Worm (Caenorhabditis elegans) whole organism, L1 larva: ENCODE results near the gene prx-19.

ENCODE experiments used
- C34B4.2 ChIP-seq: sonication (generic microtip); optimal IDR thresholded peaks from 2 replicates; lab custom pipeline; 2017; ENCODE audit warnings: mild to moderate bottlenecking, missing genetic modification characterization, missing compliant biosample characterization
- F16B12.6 ChIP-seq: fragments of 150-350 bp; optimal IDR thresholded peaks from 2 replicates; lab custom pipeline; 2014; ENCODE audit warnings: missing biosample characterization, missing genetic modification characterization
- alr-1 ChIP-seq: fragments of 200-800 bp; sonication (Bioruptor generic); optimal IDR thresholded peaks from 2 replicates; lab custom pipeline; 2018; ENCODE audit warnings: borderline replicate concordance, mild to moderate bottlenecking, missing genetic modification characterization, missing compliant biosample characterization
- ama-1 ChIP-seq: fragments of 150-350 bp; optimal IDR thresholded peaks from 2 replicates; lab custom pipeline; 2014
- blmp-1 ChIP-seq: fragments of 150-350 bp; optimal IDR thresholded peaks from 2 replicates; lab custom pipeline; 2014; ENCODE audit warnings: missing biosample characterization, missing genetic modification characterization
- ceh-63 ChIP-seq: fragments of 200-800 bp; sonication (Bioruptor generic); optimal IDR thresholded peaks from 2 replicates; lab custom pipeline; 2018; ENCODE audit warnings: mild to moderate bottlenecking, missing genetic modification characterization, missing compliant biosample characterization
- ceh-82 ChIP-seq, 3 experiments: fragments of 150-350 bp in 1 of 3; sonication (generic microtip) in 2 of 3; optimal IDR thresholded peaks; 2 replicates each; lab custom pipeline; 2014 to 2017; ENCODE audit warnings: missing biosample characterization in 3 of 3, missing genetic modification characterization in 3 of 3
- ceh-88 ChIP-seq: fragments of 200-800 bp; sonication (Bioruptor generic); IDR thresholded peaks from 2 replicates; pipeline ENCODE4 v1.3.6; 2022; ENCODE audit warnings: missing genetic modification characterization, missing compliant biosample characterization
- ceh-90 ChIP-seq: sonication (generic microtip); optimal IDR thresholded peaks from 2 replicates; lab custom pipeline; 2016; ENCODE audit warnings: missing genetic modification characterization, missing compliant biosample characterization
- dsc-1 ChIP-seq: sonication (generic microtip); optimal IDR thresholded peaks from 2 replicates; lab custom pipeline; 2016; ENCODE audit warnings: mild to moderate bottlenecking, missing genetic modification characterization, missing compliant biosample characterization
- efl-1 ChIP-seq, 4 experiments: fragments of 150-350 bp; optimal IDR thresholded peaks in 3 of 4; peaks in 1 of 4; 1 replicate in 1 of 4; 2 replicates in 3 of 4; lab custom pipeline; 2014; ENCODE audit warnings: missing biosample characterization in 2 of 4, missing genetic modification characterization in 2 of 4, missing genetic modification reagents in 2 of 4
- efl-3 ChIP-seq: fragments of 200-800 bp; sonication (Bioruptor generic); optimal IDR thresholded peaks from 2 replicates; lab custom pipeline; 2018; ENCODE audit warnings: mild to moderate bottlenecking, missing genetic modification characterization, missing compliant biosample characterization
- ets-5 ChIP-seq: fragments of 200-800 bp; sonication (Bioruptor generic); IDR thresholded peaks from 2 replicates; pipeline ENCODE4 v1.3.6; 2022; ENCODE audit warnings: missing genetic modification characterization, missing compliant biosample characterization
- fkh-10 ChIP-seq: sonication (generic microtip); optimal IDR thresholded peaks from 2 replicates; lab custom pipeline; 2017; ENCODE audit warnings: missing biosample characterization, missing genetic modification reagents, missing genetic modification characterization
- fkh-4 ChIP-seq: sonication (generic microtip); optimal IDR thresholded peaks from 2 replicates; lab custom pipeline; 2016; ENCODE audit warnings: missing compliant biosample characterization, missing genetic modification characterization, borderline replicate concordance
- fkh-8 ChIP-seq: sonication (generic microtip); optimal IDR thresholded peaks from 2 replicates; lab custom pipeline; 2016; ENCODE audit warnings: mild to moderate bottlenecking, missing genetic modification characterization, missing compliant biosample characterization
- hlh-17 ChIP-seq: fragments of 200-800 bp; sonication (Bioruptor generic); optimal IDR thresholded peaks from 2 replicates; lab custom pipeline; 2018; ENCODE audit warnings: missing genetic modification characterization, mild to moderate bottlenecking, missing compliant biosample characterization, moderate library complexity, borderline replicate concordance
- hpl-2 ChIP-seq: fragments of 150-350 bp; optimal IDR thresholded peaks from 2 replicates; lab custom pipeline; 2014; ENCODE audit warnings: missing biosample characterization, missing genetic modification reagents, missing genetic modification characterization
- isw-1 ChIP-seq: fragments of 200-800 bp; sonication (Bioruptor generic); IDR thresholded peaks from 2 replicates; pipeline ENCODE4 v1.3.6; 2022; ENCODE audit warnings: missing genetic modification characterization, missing compliant biosample characterization
- lin-14 ChIP-seq: fragments of 200-800 bp; sonication (Bioruptor generic); optimal IDR thresholded peaks from 2 replicates; lab custom pipeline; 2018; ENCODE audit warnings: mild to moderate bottlenecking, missing genetic modification characterization, moderate library complexity, missing compliant biosample characterization
- lin-15B ChIP-seq: fragments of 150-350 bp; sonication (generic microtip); optimal IDR thresholded peaks from 3 replicates; lab custom pipeline; 2014; ENCODE audit warnings: missing biosample characterization, missing genetic modification characterization
- lin-35 ChIP-seq, 2 experiments: fragments of 150-350 bp; optimal IDR thresholded peaks; 2 replicates each; lab custom pipeline; 2014; ENCODE audit warnings: missing biosample characterization in 2 of 2, missing genetic modification characterization in 2 of 2, missing genetic modification reagents in 2 of 2
- lin-39 ChIP-seq: fragments of 150-350 bp; optimal IDR thresholded peaks from 2 replicates; lab custom pipeline; 2014; ENCODE audit warnings: missing biosample characterization, missing genetic modification reagents, missing genetic modification characterization
- mab-9 ChIP-seq: fragments of 200-800 bp; sonication (Bioruptor generic); IDR thresholded peaks from 2 replicates; pipeline ENCODE4 v1.3.6; 2022; ENCODE audit warnings: missing genetic modification reagents, missing genetic modification characterization, missing compliant biosample characterization
- mdl-1 ChIP-seq, 2 experiments: fragments of 150-350 bp; optimal IDR thresholded peaks; 2 replicates each; lab custom pipeline; 2014 to 2017; ENCODE audit warnings: missing biosample characterization in 2 of 2, missing genetic modification characterization in 2 of 2, inconsistent platforms in 1 of 2
- nhr-19 ChIP-seq: fragments of 200-800 bp; sonication (Bioruptor generic); conservative IDR thresholded peaks from 2 replicates; pipeline ENCODE4 v1.3.6; 2022; ENCODE audit warnings: missing genetic modification characterization, missing compliant biosample characterization
- nhr-71 ChIP-seq: sonication (generic microtip); optimal IDR thresholded peaks from 2 replicates; lab custom pipeline; 2016; ENCODE audit warnings: mild to moderate bottlenecking, missing genetic modification characterization, moderate library complexity, missing compliant biosample characterization
- nhr-77 ChIP-seq: fragments of 150-350 bp; optimal IDR thresholded peaks from 2 replicates; lab custom pipeline; 2014; ENCODE audit warnings: missing biosample characterization, missing genetic modification characterization
- nhr-84 ChIP-seq: sonication (generic microtip); optimal IDR thresholded peaks from 2 replicates; lab custom pipeline; 2017; ENCODE audit warnings: missing biosample characterization, missing genetic modification characterization
- pax-3 ChIP-seq: fragments of 200-800 bp; sonication (Bioruptor generic); optimal IDR thresholded peaks from 2 replicates; lab custom pipeline; 2018; ENCODE audit warnings: mild to moderate bottlenecking, missing genetic modification characterization, moderate library complexity, missing compliant biosample characterization
- rnt-1 ChIP-seq: sonication (generic microtip); optimal IDR thresholded peaks from 2 replicates; lab custom pipeline; 2016; ENCODE audit warnings: mild to moderate bottlenecking, missing genetic modification characterization, moderate library complexity, missing compliant biosample characterization
- sox-4 ChIP-seq: sonication (generic microtip); optimal IDR thresholded peaks from 2 replicates; lab custom pipeline; 2016; ENCODE audit warnings: missing genetic modification characterization, missing compliant biosample characterization
- sptf-1 ChIP-seq: fragments of 150-350 bp; optimal IDR thresholded peaks from 2 replicates; lab custom pipeline; 2014; ENCODE audit warnings: missing biosample characterization, missing genetic modification characterization
- sup-37 ChIP-seq: fragments of 200-800 bp; sonication (Bioruptor generic); optimal IDR thresholded peaks from 2 replicates; lab custom pipeline; 2018; ENCODE audit warnings: mild to moderate bottlenecking, missing genetic modification characterization, missing compliant biosample characterization
- swsn-7 ChIP-seq: sonication (generic microtip); optimal IDR thresholded peaks from 2 replicates; lab custom pipeline; 2016; ENCODE audit warnings: missing genetic modification characterization, missing compliant biosample characterization
- tbx-2 ChIP-seq: sonication (generic microtip); optimal IDR thresholded peaks from 2 replicates; lab custom pipeline; 2016; ENCODE audit warnings: missing genetic modification characterization, missing compliant biosample characterization
- tlp-1 ChIP-seq: fragments of 150-350 bp; optimal IDR thresholded peaks from 2 replicates; lab custom pipeline; 2014; ENCODE audit warnings: missing biosample characterization, missing genetic modification characterization
- unc-86 ChIP-seq: sonication (generic microtip); optimal IDR thresholded peaks from 2 replicates; lab custom pipeline; 2016; ENCODE audit warnings: missing genetic modification characterization, missing compliant biosample characterization
- xbp-1 ChIP-seq: sonication (generic microtip); optimal IDR thresholded peaks from 2 replicates; lab custom pipeline; 2016; ENCODE audit warnings: missing genetic modification characterization, missing compliant biosample characterization
- zip-4 ChIP-seq: fragments of 200-800 bp; sonication (Bioruptor generic); optimal IDR thresholded peaks from 2 replicates; lab custom pipeline; 2018; ENCODE audit warnings: mild to moderate bottlenecking, missing genetic modification characterization, moderate library complexity, missing compliant biosample characterization

prx-19 gene

ce11 chrIII:8772428-8773027 lies 36.6 kb downstream of the prx-19 start:
- TF ChIP-seq ceh-82 (tag; optimal IDR thresholded peaks at IDR 0.05; lab: Kevin White, UChicago) (no peak), ceh-90 (tag; lab: Kevin White, UChicago) (no peak), dsc-1 (peak; percentile 5), lin-14 (peak; percentile 55), lin-35 (GFP tag; optimal IDR thresholded peaks at IDR 0.05; lab: Kevin White, UChicago) (peak in 1 of 2 experiments; percentile 2), tbx-2 (no peak), xbp-1 (no peak), nhr-77 (no peak), pax-3 (tag; lab: Kevin White, UChicago) (peak; percentile 2), mab-9 (GFP tag; lab: Robert Waterston, UW) (no peak), hpl-2 (GFP tag; lab: Kevin White, UChicago) (no peak), hlh-17 (GFP tag; lab: Kevin White, UChicago) (no peak), blmp-1 (tag; lab: Kevin White, UChicago) (peak; percentile 84), nhr-71 (peak; percentile 29), zip-4 (peak; percentile 30), sptf-1 (no peak), efl-1 (optimal IDR thresholded peaks at IDR 0.05; lab: Kevin White, UChicago) (peak in 1 of 2 experiments; percentile 8), efl-1 (GFP tag; optimal IDR thresholded peaks at IDR 0.05 in 1 of 2; lab: Kevin White, UChicago) (no peak), fkh-8 (peak; percentile 58), efl-3 (GFP tag; lab: Kevin White, UChicago) (no peak), ceh-88 (GFP tag; lab: Robert Waterston, UW) (no peak), nhr-84 (tag; lab: Kevin White, UChicago) (no peak), ceh-63 (no peak), fkh-10 (no peak), alr-1 (tag; lab: Kevin White, UChicago) (no peak)

DNA sequence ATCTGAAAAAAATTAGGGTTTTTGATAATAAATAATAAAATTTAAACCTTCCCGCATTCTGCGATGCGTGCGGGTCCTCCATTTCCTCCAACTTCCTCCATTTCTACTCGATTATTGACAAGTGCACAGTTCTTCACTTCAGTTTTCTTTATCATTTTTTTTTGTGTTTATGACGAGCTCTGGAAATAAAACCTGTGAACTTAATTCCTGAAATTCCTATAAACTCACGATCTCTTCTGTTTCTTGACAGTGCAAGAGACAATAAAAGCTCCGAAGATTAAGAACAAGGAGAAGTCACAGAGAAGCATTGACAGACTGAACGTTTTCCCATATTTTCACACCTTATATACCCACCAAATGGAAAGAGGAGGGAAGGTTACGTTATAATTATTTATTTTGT lies 37.2 kb downstream of the prx-19 start, which contains the start of gene K02D10.3:
K02D10.3 (minus strand) TSS at position 101 of the 400 bp plus-strand sequence.
- no peak for TF ChIP-seq isw-1 (GFP tag; lab: Robert Waterston, UW)
- TF ChIP-seq ceh-63 = no peak
- TF ChIP-seq blmp-1 (tag; lab: Kevin White, UChicago) = no peak
- no peak for TF ChIP-seq rnt-1 (tag; lab: Kevin White, UChicago)
- TF ChIP-seq nhr-19 (GFP tag; lab: Robert Waterston, UW) = no peak
- no peak for TF ChIP-seq tlp-1 (tag; lab: Kevin White, UChicago)
- TF ChIP-seq lin-39 = no peak
- no peak for TF ChIP-seq ets-5 (GFP tag; lab: Robert Waterston, UW)
- no peak for TF ChIP-seq lin-15B (tag; lab: Kevin White, UChicago)
- no peak for TF ChIP-seq sox-4 (tag; lab: Kevin White, UChicago)
- TF ChIP-seq fkh-10 = no peak
- TF ChIP-seq unc-86 (tag; lab: Kevin White, UChicago) = no peak
- TF ChIP-seq ama-1 (lab: Kevin White, UChicago) = no peak

DNA sequence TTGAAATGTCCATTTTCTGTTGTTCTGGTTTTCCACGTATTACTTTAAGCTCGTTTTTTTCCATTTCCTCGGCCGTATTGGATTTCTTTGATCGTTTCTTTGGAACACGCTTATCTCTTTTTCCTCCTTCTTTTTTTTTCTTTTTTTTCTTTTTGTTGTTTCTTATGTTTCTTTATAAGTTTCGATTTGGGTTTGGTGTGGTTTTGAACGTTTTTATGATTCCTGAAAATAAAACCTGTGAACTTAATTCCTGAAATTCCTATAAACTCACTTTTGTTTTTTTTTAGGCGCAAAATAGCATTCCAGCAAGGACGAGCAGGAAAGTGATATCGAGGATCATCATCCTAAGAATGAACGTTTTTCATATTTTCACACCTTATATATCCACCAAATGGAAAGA lies 37.9 kb downstream of the prx-19 start, which contains the start of gene K02D10.2:
K02D10.2 (minus strand) TSS at position 101 of the 400 bp plus-strand sequence.
- TF ChIP-seq sup-37 (GFP tag; lab: Kevin White, UChicago) (no peak), swsn-7 (tag; lab: Kevin White, UChicago) (no peak), lin-35 (GFP tag; optimal IDR thresholded peaks at IDR 0.05; lab: Kevin White, UChicago) (no peak), sox-4 (tag; lab: Kevin White, UChicago) (no peak), mab-9 (GFP tag; lab: Robert Waterston, UW) (no peak), ets-5 (GFP tag; lab: Robert Waterston, UW) (no peak), ceh-90 (tag; lab: Kevin White, UChicago) (no peak), F16B12.6 (tag; lab: Kevin White, UChicago) (no peak), fkh-4 (no peak), mdl-1 (tag; optimal IDR thresholded peaks at IDR 0.05; lab: Kevin White, UChicago) (no peak), rnt-1 (tag; lab: Kevin White, UChicago) (no peak), C34B4.2 (no peak), tlp-1 (tag; lab: Kevin White, UChicago) (no peak)
- TF ChIP-seq, all 84 proteins: peak for 0
